Fruit fly (Drosophila melanogaster) Kc167 (cell line): ENCODE data around the gene CG18788.

Experiments used
- h ChIP-seq: fragments of >200 bp; optimal IDR thresholded peaks from 3 replicates; lab custom pipeline; 2018; ENCODE audit warnings: missing external identifiers
- ttk ChIP-seq: sonication (Bioruptor generic); optimal IDR thresholded peaks from 2 replicates; lab custom pipeline; 2017; ENCODE audit warnings: missing external identifiers

dm6 chr2L:12029594-12030197 is 4.3 kb upstream of the CG18788 start:
- TF ChIP-seq h (no peak), ttk (no peak)
